Fruit fly (Drosophila melanogaster): Measurements from ENCODE around the gene Iml1.

The Iml1 gene

dm6 chr3L:1545693-1546329 is 12.0 kb upstream of the Iml1 start, which contains the start of the genes CG32313 and Pcyt1 (continued):
- TF ChIP-seq z (GFP tag; IDR thresholded peaks at IDR 0.05) (no peak), cas (GFP tag; IDR thresholded peaks at IDR 0.05) (no peak), HLH54F (GFP tag; optimal IDR thresholded peaks at IDR 0.05) (no peak), Poxn (GFP tag; IDR thresholded peaks at IDR 0.05) (no peak), phol (tag; optimal IDR thresholded peaks at IDR 0.05) (peak; percentile 25), Fer2 (tag; optimal IDR thresholded peaks at IDR 0.05) (no peak), CG32532 (GFP tag; IDR thresholded peaks at IDR 0.05) (0 out of 2 replicates have a peak, but pooled peaks have one; percentile 5), NC2β (GFP tag; optimal IDR thresholded peaks at IDR 0.05) (peak; percentile 11), ERR (GFP tag; optimal IDR thresholded peaks at IDR 0.05) (peak; percentile 38), CG2199 (GFP tag; IDR thresholded peaks at IDR 0.05) (no peak), CG13775 (GFP tag; optimal IDR thresholded peaks at IDR 0.05) (no peak), inv (GFP tag; IDR thresholded peaks at IDR 0.05; ENCODE audit: partially characterized antibody) (peak; percentile 79), CG18011 (GFP tag; optimal IDR thresholded peaks at IDR 0.05) (no peak), nmo (GFP tag; optimal IDR thresholded peaks at IDR 0.05) (peak; percentile 50), h (optimal IDR thresholded peaks at IDR 0.05) (no peak), btn (GFP tag; optimal IDR thresholded peaks at IDR 0.05) (no peak), CG1832 (GFP tag; optimal IDR thresholded peaks at IDR 0.05) (no peak), CG34376 (GFP tag; optimal IDR thresholded peaks at IDR 0.05) (peak; percentile 30), CG17612 (GFP tag; IDR thresholded peaks at IDR 0.05) (no peak), Lpt (GFP tag; optimal IDR thresholded peaks at IDR 0.05) (no peak), CG30431 (GFP tag; optimal IDR thresholded peaks at IDR 0.05) (no peak), CG10147 (GFP tag; optimal IDR thresholded peaks at IDR 0.05) (no peak), chm (GFP tag; IDR thresholded peaks at IDR 0.05) (peak; percentile 71; the same call in 1 of the 2 replicates), tna (GFP tag; IDR thresholded peaks at IDR 0.05; ENCODE audit: partially characterized antibody) (peak; percentile 77), CoRest (tag; optimal IDR thresholded peaks at IDR 0.05) (peak; percentile 29), Hand (GFP tag; optimal IDR thresholded peaks at IDR 0.05) (no peak), CG30020 (tag; optimal IDR thresholded peaks at IDR 0.05) (peak; percentile 66), CG3995 (GFP tag; optimal IDR thresholded peaks at IDR 0.05) (peak; percentile 75), CG34422 (GFP tag; IDR thresholded peaks at IDR 0.05) (peak; percentile 61; the same call in 2 of the 3 replicates), CG32772 (GFP tag; IDR thresholded peaks at IDR 0.05) (no peak), Sin3A (optimal IDR thresholded peaks at IDR 0.05) (peak; percentile 11), CG9437 (GFP tag; optimal IDR thresholded peaks at IDR 0.05) (no peak), D19A (tag; optimal IDR thresholded peaks at IDR 0.05) (no peak), PHDP (tag; optimal IDR thresholded peaks at IDR 0.05) (peak; percentile 42), NK7.1 (GFP tag; optimal IDR thresholded peaks at IDR 0.05) (no peak), Oli (tag; optimal IDR thresholded peaks at IDR 0.05) (no peak), tll (GFP tag; optimal IDR thresholded peaks at IDR 0.05) (no peak), zf30C (GFP tag; optimal IDR thresholded peaks at IDR 0.05) (no peak), CG17912 (GFP tag; optimal IDR thresholded peaks at IDR 0.05) (peak; percentile 63), CG14965 (GFP tag; optimal IDR thresholded peaks at IDR 0.05; ENCODE audit: borderline replicate concordance) (no peak), jigr1 (GFP tag; IDR thresholded peaks at IDR 0.05) (no peak; the same call in 2 of the 3 replicates), CG15269 (tag; optimal IDR thresholded peaks at IDR 0.05) (peak; percentile 18), CG12299 (tag; optimal IDR thresholded peaks at IDR 0.05) (no peak), Doc3 (GFP tag; IDR thresholded peaks at IDR 0.05; ENCODE audit: partially characterized antibody) (peak; percentile 81), CG31441 (GFP tag; IDR thresholded peaks at IDR 0.05) (peak; percentile 28; the same call in 1 of the 2 replicates), unpg (GFP tag; optimal IDR thresholded peaks at IDR 0.05) (no peak), chinmo (GFP tag; IDR thresholded peaks at IDR 0.05; ENCODE audit: partially characterized antibody) (peak; percentile 94), CG14441 (GFP tag; IDR thresholded peaks at IDR 0.05) (no peak), gem (tag; optimal IDR thresholded peaks at IDR 0.05) (peak; percentile 3), CG16815 (GFP tag; optimal IDR thresholded peaks at IDR 0.05) (no peak)

Measured in whole organism, embryonic.